Worm (Caenorhabditis elegans): ENCODE results near the gene lido-15.

- TF ChIP-seq C06A6.2 (GFP tag; conservative IDR thresholded peaks at IDR 0.05) = no peak
- no peak for TF ChIP-seq K12H6.12 (tag; optimal IDR thresholded peaks at IDR 0.05)
- TF ChIP-seq unc-62 (GFP tag; optimal IDR thresholded peaks at IDR 0.05) = no peak
- TF ChIP-seq unc-130 (GFP tag; optimal IDR thresholded peaks at IDR 0.05) = no peak
- no peak for TF ChIP-seq chd-7 (tag; optimal IDR thresholded peaks at IDR 0.05)
- TF ChIP-seq B0019.2 (GFP tag; conservative IDR thresholded peaks at IDR 0.05) = no peak
- no peak for TF ChIP-seq F33H1.4 (GFP tag; IDR thresholded peaks at IDR 0.05)
- no peak for TF ChIP-seq nhr-120 (GFP tag; IDR thresholded peaks at IDR 0.05)
- no peak for TF ChIP-seq let-607 (tag; optimal IDR thresholded peaks at IDR 0.05)
Measured at ce11 chrII:3771640-3772039, 40.4 kb upstream of the lido-15 start.
